Fruit fly (Drosophila melanogaster): ENCODE results near the gene CG12817.

Gene CG12817

dm6 chr3R:10190084-10190782 lies 34.3 kb downstream of the CG12817 start, which contains the start of gene Syn:
Gene Syn, plus strand, starts transcription at chr3R:10190689.
- TF ChIP-seq psq (optimal IDR thresholded peaks at IDR 0.05) (no peak), EcR (GFP tag; optimal IDR thresholded peaks at IDR 0.05) (no peak), Dll (optimal IDR thresholded peaks at IDR 0.05) (no peak), pan (optimal IDR thresholded peaks at IDR 0.05) (no peak), usp (GFP tag; optimal IDR thresholded peaks at IDR 0.05) (no peak), CG8478 (optimal IDR thresholded peaks at IDR 0.05) (no peak)

dm6 chr3R:10189520-10189919 lies 35.0 kb downstream of the CG12817 start, which contains the start of gene CG12814:
Gene CG12814, minus strand, starts transcription at chr3R:10189603.
- TF ChIP-seq psq (optimal IDR thresholded peaks at IDR 0.05): no peak
- no peak for TF ChIP-seq usp (GFP tag; optimal IDR thresholded peaks at IDR 0.05)
- no peak for TF ChIP-seq Dll (optimal IDR thresholded peaks at IDR 0.05)
- no peak for TF ChIP-seq pan (optimal IDR thresholded peaks at IDR 0.05)
- TF ChIP-seq CG8478 (optimal IDR thresholded peaks at IDR 0.05): no peak
- TF ChIP-seq EcR (GFP tag; optimal IDR thresholded peaks at IDR 0.05): no peak

dm6 chr3R:10185986-10186385 lies 38.5 kb downstream of the CG12817 start:
- TF ChIP-seq Dll (optimal IDR thresholded peaks at IDR 0.05) (no peak), CG8478 (optimal IDR thresholded peaks at IDR 0.05) (no peak), usp (GFP tag; optimal IDR thresholded peaks at IDR 0.05) (no peak), psq (optimal IDR thresholded peaks at IDR 0.05) (no peak), pan (optimal IDR thresholded peaks at IDR 0.05) (no peak), EcR (GFP tag; optimal IDR thresholded peaks at IDR 0.05) (no peak)

- TF ChIP-seq EcR (GFP tag; optimal IDR thresholded peaks at IDR 0.05) (no peak), CG8478 (optimal IDR thresholded peaks at IDR 0.05) (no peak), usp (GFP tag; optimal IDR thresholded peaks at IDR 0.05) (no peak), pan (optimal IDR thresholded peaks at IDR 0.05) (no peak), Dll (optimal IDR thresholded peaks at IDR 0.05) (no peak), psq (optimal IDR thresholded peaks at IDR 0.05) (no peak)
Observed at dm6 chr3R:10176927-10177511, 47.5 kb downstream of the CG12817 start.
